Fruit fly (Drosophila melanogaster) whole organism, embryonic: ENCODE measurements around the gene Cypl.

Source experiments
- Awh ChIP-seq: fragments of 200-800 bp; sonication (Bioruptor generic); IDR thresholded peaks from 2 replicates; pipeline ENCODE4, ENCODE4 v1.3.6; 2022; ENCODE audit warnings: missing biosample characterization, missing genetic modification characterization
- Bdp1 ChIP-seq: fragments of 200-800 bp; sonication (Bioruptor generic); optimal IDR thresholded peaks from 3 replicates; lab custom pipeline; 2016; ENCODE audit warnings: missing biosample characterization, missing genetic modification characterization
- CG11093 ChIP-seq: fragments of 200-800 bp; sonication (Bioruptor generic); IDR thresholded peaks from 3 replicates; pipeline ENCODE4 v1.3.6; 2022; ENCODE audit warnings: missing biosample characterization, missing genetic modification characterization
- CG11723 ChIP-seq: fragments of 200-800 bp; sonication (Bioruptor generic); optimal IDR thresholded peaks from 2 replicates; lab custom pipeline; 2017; ENCODE audit warnings: missing biosample characterization, mild to moderate bottlenecking, missing genetic modification characterization
- CG12155 ChIP-seq: fragments of 200-800 bp; sonication (Bioruptor generic); optimal IDR thresholded peaks from 3 replicates; lab custom pipeline; 2016; ENCODE audit warnings: missing biosample characterization, missing genetic modification characterization
- CG1233 ChIP-seq: fragments of 200-800 bp; sonication (Bioruptor generic); optimal IDR thresholded peaks from 4 replicates; lab custom pipeline; 2018; ENCODE audit warnings: missing biosample characterization, mild to moderate bottlenecking, missing genetic modification characterization
- CG13296 ChIP-seq: fragments of 200-800 bp; sonication (Bioruptor generic); optimal IDR thresholded peaks from 3 replicates; lab custom pipeline; 2018; ENCODE audit warnings: missing biosample characterization, mild to moderate bottlenecking, missing genetic modification characterization
- CG14014 ChIP-seq: fragments of 200-800 bp; sonication (Bioruptor generic); IDR thresholded peaks from 2 replicates; pipeline ENCODE4 v1.3.6; 2022; ENCODE audit warnings: missing biosample characterization, missing genetic modification characterization
- CG1529 ChIP-seq: fragments of 200-800 bp; sonication (Bioruptor generic); optimal IDR thresholded peaks from 3 replicates; lab custom pipeline; 2018; ENCODE audit warnings: missing biosample characterization, missing genetic modification characterization
- CG15514 ChIP-seq: fragments of 200-800 bp; sonication (Bioruptor generic); optimal IDR thresholded peaks from 3 replicates; lab custom pipeline; 2017; ENCODE audit warnings: missing biosample characterization, missing genetic modification characterization, mild to moderate bottlenecking, moderate library complexity, missing genetic modification reagents
- CG15601 ChIP-seq: fragments of 200-800 bp; sonication (Bioruptor generic); optimal IDR thresholded peaks from 3 replicates; lab custom pipeline; 2019; ENCODE audit warnings: missing biosample characterization, mild to moderate bottlenecking, missing genetic modification characterization, moderate library complexity
- CG15696 ChIP-seq: fragments of 200-800 bp; sonication (Bioruptor generic); optimal IDR thresholded peaks from 2 replicates; lab custom pipeline; 2019; ENCODE audit warnings: missing biosample characterization, mild to moderate bottlenecking, missing genetic modification characterization, moderate library complexity
- CG16863 ChIP-seq: fragments of 200-800 bp; sonication (Bioruptor generic); optimal IDR thresholded peaks from 3 replicates; lab custom pipeline; 2016; ENCODE audit warnings: missing biosample characterization, missing genetic modification characterization
- CG17359 ChIP-seq: fragments of 200-800 bp; sonication (Bioruptor generic); optimal IDR thresholded peaks from 3 replicates; lab custom pipeline; 2018; ENCODE audit warnings: missing biosample characterization, mild to moderate bottlenecking, missing genetic modification characterization, moderate library complexity
- CG33213 ChIP-seq: fragments of 200-800 bp; sonication (Bioruptor generic); optimal IDR thresholded peaks from 3 replicates; lab custom pipeline; 2016; ENCODE audit warnings: missing biosample characterization, missing genetic modification characterization
- CG4617 ChIP-seq: fragments of 200-800 bp; sonication (Bioruptor generic); optimal IDR thresholded peaks from 3 replicates; lab custom pipeline; 2016; ENCODE audit warnings: missing biosample characterization, missing genetic modification characterization, borderline replicate concordance
- CG5245 ChIP-seq: fragments of 200-800 bp; sonication (Bioruptor generic); optimal IDR thresholded peaks from 3 replicates; lab custom pipeline; 2016; ENCODE audit warnings: missing biosample characterization, missing genetic modification characterization
- CG6254 ChIP-seq: fragments of 200-800 bp; sonication (Bioruptor generic); optimal IDR thresholded peaks from 3 replicates; lab custom pipeline; 2017; ENCODE audit warnings: mild to moderate bottlenecking, missing biosample characterization, missing genetic modification reagents, missing genetic modification characterization
- CG6813 ChIP-seq: fragments of 200-800 bp; sonication (Bioruptor generic); optimal IDR thresholded peaks from 2 replicates; lab custom pipeline; 2017; ENCODE audit warnings: missing biosample characterization, missing genetic modification characterization, mild to moderate bottlenecking, moderate library complexity, missing genetic modification reagents
- CG7839 ChIP-seq: fragments of 200-800 bp; sonication (Bioruptor generic); optimal IDR thresholded peaks from 3 replicates; lab custom pipeline; 2018; ENCODE audit warnings: missing biosample characterization, mild to moderate bottlenecking, missing genetic modification characterization, moderate library complexity
- CG8089 ChIP-seq: fragments of 200-800 bp; sonication (Bioruptor generic); optimal IDR thresholded peaks from 3 replicates; lab custom pipeline; 2016; ENCODE audit warnings: missing biosample characterization, missing genetic modification characterization
- CG9727 ChIP-seq: fragments of 200-800 bp; sonication (Bioruptor generic); optimal IDR thresholded peaks from 3 replicates; lab custom pipeline; 2017; ENCODE audit warnings: missing biosample characterization, mild to moderate bottlenecking, missing genetic modification characterization
- CTCF ChIP-seq: fragments of 200-800 bp; sonication (Bioruptor generic); optimal IDR thresholded peaks from 2 replicates; lab custom pipeline; 2017; ENCODE audit warnings: missing biosample characterization, mild to moderate bottlenecking, missing genetic modification characterization, moderate library complexity
- CkIIα-i1 ChIP-seq: fragments of 200-800 bp; sonication (Bioruptor generic); IDR thresholded peaks from 2 replicates; pipeline ENCODE4 v1.3.6; 2022; ENCODE audit warnings: missing biosample characterization, missing genetic modification characterization
- HHEX ChIP-seq: fragments of 200-800 bp; sonication (Bioruptor generic); optimal IDR thresholded peaks from 3 replicates; lab custom pipeline; 2017; ENCODE audit warnings: missing biosample characterization, mild to moderate bottlenecking, missing genetic modification characterization, missing genetic modification reagents
- HLH54F ChIP-seq: fragments of 200-800 bp; sonication (Bioruptor generic); optimal IDR thresholded peaks from 3 replicates; lab custom pipeline; 2016; ENCODE audit warnings: missing biosample characterization, missing genetic modification characterization
- HLHmδ ChIP-seq: fragments of 200-800 bp; sonication (Bioruptor generic); optimal IDR thresholded peaks from 2 replicates; lab custom pipeline; 2018; ENCODE audit warnings: missing biosample characterization, mild to moderate bottlenecking, missing genetic modification characterization, moderate library complexity
- Mad ChIP-seq: fragments of 200-800 bp; sonication (Bioruptor generic); optimal IDR thresholded peaks from 2 replicates; lab custom pipeline; 2016; ENCODE audit warnings: missing biosample characterization, missing genetic modification characterization
- Med ChIP-seq: fragments of 200-800 bp; sonication (Bioruptor generic); peaks from one replicate; lab custom pipeline; 2016; ENCODE audit warnings: missing biosample characterization, missing genetic modification characterization, mild to moderate bottlenecking, inconsistent platforms, moderate library complexity
- Optix ChIP-seq: fragments of 200-800 bp; sonication (Bioruptor generic); IDR thresholded peaks from 3 replicates; pipeline ENCODE4 v1.3.6; 2022; ENCODE audit warnings: missing biosample characterization, missing genetic modification characterization
- Scr ChIP-seq: fragments of 200-800 bp; sonication (Bioruptor generic); IDR thresholded peaks from 2 replicates; pipeline ENCODE4 v1.3.6; 2022; ENCODE audit warnings: missing biosample characterization, missing genetic modification characterization; ENCODE audit not compliant: partially characterized antibody
- ase ChIP-seq: fragments of 200-800 bp; sonication (Bioruptor generic); IDR thresholded peaks from 3 replicates; pipeline ENCODE4 v1.3.6; 2022; ENCODE audit warnings: missing biosample characterization, missing genetic modification characterization
- ash1 ChIP-seq: fragments of 200-800 bp; sonication (Bioruptor generic); optimal IDR thresholded peaks from 2 replicates; lab custom pipeline; 2018; ENCODE audit warnings: missing biosample characterization, mild to moderate bottlenecking, missing genetic modification characterization
- chm ChIP-seq: fragments of 200-800 bp; sonication (Bioruptor generic); IDR thresholded peaks from 2 replicates; pipeline ENCODE4 v1.3.6; 2022; ENCODE audit warnings: missing biosample characterization, missing genetic modification characterization
- corto ChIP-seq: fragments of 200-800 bp; sonication (Bioruptor generic); optimal IDR thresholded peaks from 2 replicates; lab custom pipeline; 2016; ENCODE audit warnings: missing biosample characterization, mild to moderate bottlenecking, missing genetic modification characterization, moderate library complexity
- fd3F ChIP-seq: fragments of 200-800 bp; sonication (Bioruptor generic); optimal IDR thresholded peaks from 2 replicates; lab custom pipeline; 2018; ENCODE audit warnings: missing biosample characterization, mild to moderate bottlenecking, missing genetic modification characterization, moderate library complexity
- grau ChIP-seq: fragments of 200-800 bp; optimal IDR thresholded peaks from 3 replicates; lab custom pipeline; 2019; ENCODE audit warnings: missing biosample characterization, mild to moderate bottlenecking, missing genetic modification characterization, moderate library complexity
- grn ChIP-seq: fragments of 200-800 bp; sonication (Bioruptor generic); optimal IDR thresholded peaks from 3 replicates; lab custom pipeline; 2017; ENCODE audit warnings: missing biosample characterization, missing genetic modification characterization
- gro ChIP-seq: fragments of 200-800 bp; sonication (Bioruptor generic); optimal IDR thresholded peaks from 2 replicates; lab custom pipeline; 2016; ENCODE audit warnings: missing biosample characterization, missing genetic modification characterization
- kay ChIP-seq: fragments of 200-800 bp; sonication (Bioruptor generic); optimal IDR thresholded peaks from 2 replicates; lab custom pipeline; 2016; ENCODE audit warnings: missing biosample characterization, missing genetic modification characterization
- ken ChIP-seq: fragments of 200-800 bp; sonication (Bioruptor generic); IDR thresholded peaks from 3 replicates; pipeline ENCODE4 v1.3.6; 2022; ENCODE audit warnings: missing biosample characterization, missing genetic modification characterization
- lola ChIP-seq, 3 experiments: fragments of >200 bp in 2 of 3; fragments of 200-800 bp in 1 of 3; sonication (Bioruptor generic) in 1 of 3; optimal IDR thresholded peaks; 2 replicates each; lab custom pipeline; 2017 to 2019; ENCODE audit warnings: missing biosample characterization in 3 of 3, missing genetic modification characterization in 3 of 3, mild to moderate bottlenecking in 1 of 3, moderate library complexity in 1 of 3
- peb ChIP-seq: fragments of 200-800 bp; sonication (Bioruptor generic); IDR thresholded peaks from 2 replicates; pipeline ENCODE4 v1.3.6; 2022; ENCODE audit warnings: missing biosample characterization, missing genetic modification characterization
- pnt ChIP-seq: fragments of 200-800 bp; sonication (Bioruptor generic); optimal IDR thresholded peaks from 3 replicates; lab custom pipeline; 2016; ENCODE audit warnings: missing biosample characterization, missing genetic modification characterization
- repo ChIP-seq: fragments of 200-800 bp; sonication (Bioruptor generic); optimal IDR thresholded peaks from 2 replicates; lab custom pipeline; 2016; ENCODE audit warnings: missing biosample characterization, missing genetic modification characterization
- sna ChIP-seq: fragments of 200-800 bp; sonication (Bioruptor generic); IDR thresholded peaks from 2 replicates; pipeline ENCODE4 v1.3.6; 2022; ENCODE audit warnings: missing biosample characterization, missing genetic modification characterization; ENCODE audit not compliant: partially characterized antibody
- sug ChIP-seq: fragments of 200-800 bp; optimal IDR thresholded peaks from 2 replicates; lab custom pipeline; 2019; ENCODE audit warnings: missing biosample characterization, mild to moderate bottlenecking, missing genetic modification characterization, moderate library complexity
- tio ChIP-seq: fragments of 200-800 bp; sonication (Bioruptor generic); optimal IDR thresholded peaks from 2 replicates; lab custom pipeline; 2017; ENCODE audit warnings: missing biosample characterization, missing genetic modification characterization, inconsistent platforms
- twi ChIP-seq: fragments of 200-800 bp; optimal IDR thresholded peaks from 2 replicates; lab custom pipeline; 2019; ENCODE audit warnings: missing biosample characterization, mild to moderate bottlenecking, missing genetic modification characterization, moderate library complexity
- wor ChIP-seq: fragments of 200-800 bp; sonication (Bioruptor generic); IDR thresholded peaks from 2 replicates; pipeline ENCODE4 v1.3.6; 2022; ENCODE audit warnings: missing biosample characterization, missing genetic modification characterization
- z ChIP-seq: fragments of 200-800 bp; sonication (Bioruptor generic); IDR thresholded peaks from 3 replicates; pipeline ENCODE4 v1.3.6; 2022; ENCODE audit warnings: missing biosample characterization, missing genetic modification characterization
- zen2 ChIP-seq: fragments of 200-800 bp; sonication (Bioruptor generic); IDR thresholded peaks from 3 replicates; pipeline ENCODE4 v1.3.6; 2022; ENCODE audit warnings: missing biosample characterization, missing genetic modification characterization; ENCODE audit not compliant: partially characterized antibody

The Cypl gene

dm6 chr3L:554577-554976, 11.8 kb upstream of the Cypl start (continued):
- TF ChIP-seq sna (GFP tag; lab: Robert Waterston, UW) (no peak), CG7839 (tag; lab: Kevin White, UChicago) (peak; percentile 70), CG14014 (GFP tag; lab: Robert Waterston, UW) (peak; percentile 56), chm (GFP tag; lab: Robert Waterston, UW) (no peak), grn (no peak), CkIIα-i1 (GFP tag; lab: Robert Waterston, UW) (no peak), fd3F (GFP tag; lab: Kevin White, UChicago) (no peak), CG1233 (no peak), kay (GFP tag; lab: Kevin White, UChicago) (no peak), Mad (GFP tag; lab: Kevin White, UChicago) (peak; percentile 7), lola (GFP tag; optimal IDR thresholded peaks at IDR 0.05; lab: Kevin White, UChicago) (peak in 1 of 3 experiments; percentile 6), CG12155 (GFP tag; lab: Kevin White, UChicago) (peak; percentile 21), grau (tag; lab: Kevin White, UChicago) (peak; percentile 23), sug (no peak), CG6254 (GFP tag; lab: Kevin White, UChicago) (no peak), CG16863 (GFP tag; lab: Kevin White, UChicago) (peak; percentile 12), CG17359 (tag; lab: Kevin White, UChicago) (peak; percentile 44), CG5245 (GFP tag; lab: Kevin White, UChicago) (peak; percentile 31), tio (GFP tag; lab: Kevin White, UChicago) (peak; percentile 29), CG11093 (no peak), HHEX (GFP tag; lab: Kevin White, UChicago) (peak; percentile 20), CG13296 (GFP tag; lab: Kevin White, UChicago) (no peak), Awh (GFP tag; lab: Robert Waterston, UW) (no peak), CG4617 (GFP tag; lab: Kevin White, UChicago) (no peak), CTCF (GFP tag; lab: Kevin White, UChicago) (no peak), Optix (GFP tag; lab: Robert Waterston, UW) (no peak), peb (no peak), zen2 (no peak), repo (GFP tag; lab: Kevin White, UChicago) (no peak), ase (peak; percentile 29; the same call in 1 of the 3 replicates), CG1529 (GFP tag; lab: Kevin White, UChicago) (no peak), CG15514 (peak; percentile 2), CG15696 (no peak), ash1 (GFP tag; lab: Kevin White, UChicago) (no peak), Bdp1 (GFP tag; lab: Kevin White, UChicago) (no peak), CG15601 (tag; lab: Kevin White, UChicago) (peak; percentile 27), CG33213 (no peak), ken (GFP tag; lab: Robert Waterston, UW) (peak; percentile 46; the same call in 1 of the 3 replicates), pnt (GFP tag; lab: Kevin White, UChicago) (no peak), HLH54F (no peak), wor (no peak), z (GFP tag; lab: Robert Waterston, UW) (no peak), corto (GFP tag; lab: Kevin White, UChicago) (no peak), twi (no peak), CG8089 (GFP tag; lab: Kevin White, UChicago) (peak; percentile 11), HLHmδ (GFP tag; lab: Kevin White, UChicago) (no peak), gro (GFP tag; lab: Kevin White, UChicago) (peak; percentile 3), CG6813 (GFP tag; lab: Kevin White, UChicago) (peak; percentile 34), Scr (GFP tag; lab: Robert Waterston, UW) (no peak), CG11723 (no peak), Med (GFP tag; lab: Kevin White, UChicago) (peak; percentile 1), CG9727 (GFP tag; lab: Kevin White, UChicago) (peak; percentile 56)
